Fruit fly (Drosophila melanogaster): ENCODE data around the gene CG33700.

- TF ChIP-seq Pif1B (GFP tag; optimal IDR thresholded peaks at IDR 0.05) (no peak), CG17806 (tag; optimal IDR thresholded peaks at IDR 0.05) (no peak), CG8159 (tag; optimal IDR thresholded peaks at IDR 0.05) (no peak)
Measured at dm6 chr3L:9525444-9525843, at the start of gene CG33700.

All from whole organism, pupa.